Fruit fly (Drosophila melanogaster) whole organism, embryonic: ENCODE data around the gene alien.

Experiments used
- BtbVII ChIP-seq: fragments of 200-800 bp; sonication (Bioruptor generic); optimal IDR thresholded peaks from 3 replicates; lab custom pipeline; 2017; ENCODE audit warnings: missing biosample characterization, mild to moderate bottlenecking, missing genetic modification characterization
- CG1024 ChIP-seq: fragments of 200-800 bp; sonication (Bioruptor generic); IDR thresholded peaks from 2 replicates; pipeline ENCODE4 v1.3.6; 2022; ENCODE audit warnings: missing biosample characterization, missing genetic modification characterization
- CG10979 ChIP-seq: fragments of 200-800 bp; sonication (Bioruptor generic); optimal IDR thresholded peaks from 2 replicates; lab custom pipeline; 2018; ENCODE audit warnings: missing biosample characterization, mild to moderate bottlenecking, missing genetic modification characterization, moderate library complexity
- CG11695 ChIP-seq: fragments of 200-800 bp; sonication (Bioruptor generic); IDR thresholded peaks from 3 replicates; pipeline ENCODE4 v1.3.6; 2022; ENCODE audit warnings: missing biosample characterization, missing genetic modification characterization
- CG12071 ChIP-seq: fragments of 200-800 bp; sonication (Bioruptor generic); optimal IDR thresholded peaks from 3 replicates; lab custom pipeline; 2018; ENCODE audit warnings: missing biosample characterization, mild to moderate bottlenecking, missing genetic modification characterization
- CG12236 ChIP-seq: fragments of 200-800 bp; sonication (Bioruptor generic); optimal IDR thresholded peaks from 2 replicates; lab custom pipeline; 2016; ENCODE audit warnings: missing biosample characterization, missing genetic modification characterization
- CG13624 ChIP-seq: fragments of 200-800 bp; sonication (Bioruptor generic); optimal IDR thresholded peaks from 2 replicates; lab custom pipeline; 2016; ENCODE audit warnings: missing biosample characterization, missing genetic modification characterization
- CG14860 ChIP-seq: fragments of 200-800 bp; sonication (Bioruptor generic); IDR thresholded peaks from 3 replicates; pipeline ENCODE4 v1.3.6; 2022; ENCODE audit warnings: missing biosample characterization, missing genetic modification characterization; ENCODE audit not compliant: partially characterized antibody
- CG1647 ChIP-seq: fragments of 200-800 bp; sonication (Bioruptor generic); optimal IDR thresholded peaks from 3 replicates; lab custom pipeline; 2016; ENCODE audit warnings: missing biosample characterization, missing genetic modification characterization
- CG32532 ChIP-seq: fragments of 200-800 bp; sonication (Bioruptor generic); IDR thresholded peaks from 2 replicates; pipeline ENCODE4 v1.3.6; 2022; ENCODE audit warnings: missing biosample characterization, missing genetic modification characterization
- CG3407 ChIP-seq: fragments of 200-800 bp; sonication (Bioruptor generic); optimal IDR thresholded peaks from 2 replicates; lab custom pipeline; 2018; ENCODE audit warnings: missing biosample characterization, mild to moderate bottlenecking, missing genetic modification characterization
- CG6175 ChIP-seq: fragments of 200-800 bp; sonication (Bioruptor generic); IDR thresholded peaks from 3 replicates; pipeline ENCODE4 v1.3.6; 2022; ENCODE audit warnings: missing biosample characterization, missing genetic modification characterization
- CG6654 ChIP-seq: fragments of 200-800 bp; sonication (Bioruptor generic); optimal IDR thresholded peaks from 2 replicates; lab custom pipeline; 2017; ENCODE audit warnings: missing biosample characterization, mild to moderate bottlenecking, missing genetic modification characterization
- CG7963 ChIP-seq: fragments of 200-800 bp; sonication (Bioruptor generic); IDR thresholded peaks from 3 replicates; pipeline ENCODE4 v1.3.6; 2022; ENCODE audit warnings: missing biosample characterization, missing genetic modification characterization; ENCODE audit not compliant: partially characterized antibody
- CG8765 ChIP-seq: fragments of 200-800 bp; sonication (Bioruptor generic); IDR thresholded peaks from 2 replicates; pipeline ENCODE4 v1.3.6; 2022; ENCODE audit warnings: missing biosample characterization, missing genetic modification characterization
- Chrac-16 ChIP-seq: fragments of 200-800 bp; sonication (Bioruptor generic); optimal IDR thresholded peaks from 3 replicates; lab custom pipeline; 2016; ENCODE audit warnings: missing biosample characterization, missing genetic modification characterization
- Dek ChIP-seq: fragments of 200-800 bp; sonication (Bioruptor generic); optimal IDR thresholded peaks from 3 replicates; lab custom pipeline; 2019; ENCODE audit warnings: missing biosample characterization, mild to moderate bottlenecking, missing genetic modification characterization, moderate library complexity
- Dll ChIP-seq: fragments of 200-800 bp; sonication (Bioruptor generic); IDR thresholded peaks from 4 replicates; pipeline ENCODE4 v1.3.6; 2022; ENCODE audit warnings: missing biosample characterization, missing genetic modification characterization; ENCODE audit not compliant: partially characterized antibody
- Dref ChIP-seq: fragments of 200-800 bp; sonication (Bioruptor generic); IDR thresholded peaks from 2 replicates; pipeline ENCODE4 v1.3.6; 2022; ENCODE audit warnings: missing biosample characterization, missing genetic modification characterization
- Eip74EF ChIP-seq, 2 experiments: fragments of 200-800 bp in 1 of 2; fragments of >200 bp in 1 of 2; sonication (Bioruptor generic) in 1 of 2; optimal IDR thresholded peaks; 2 replicates each; lab custom pipeline; 2017 to 2019; ENCODE audit warnings: missing biosample characterization in 2 of 2, missing genetic modification characterization in 2 of 2, mild to moderate bottlenecking in 1 of 2, moderate library complexity in 1 of 2
- Ets97D ChIP-seq: fragments of 200-800 bp; sonication (Bioruptor generic); optimal IDR thresholded peaks from 3 replicates; lab custom pipeline; 2016; ENCODE audit warnings: missing biosample characterization, missing genetic modification characterization
- Hr3 ChIP-seq: fragments of 200-800 bp; sonication (Bioruptor generic); optimal IDR thresholded peaks from 3 replicates; lab custom pipeline; 2016; ENCODE audit warnings: missing biosample characterization, missing genetic modification characterization
- MESR4 ChIP-seq: fragments of 200-800 bp; sonication (Bioruptor generic); optimal IDR thresholded peaks from 2 replicates; lab custom pipeline; 2018; ENCODE audit warnings: missing biosample characterization, mild to moderate bottlenecking, missing genetic modification characterization, moderate library complexity
- Med ChIP-seq: fragments of 200-800 bp; sonication (Bioruptor generic); peaks from one replicate; lab custom pipeline; 2016; ENCODE audit warnings: missing biosample characterization, missing genetic modification characterization, mild to moderate bottlenecking, inconsistent platforms, moderate library complexity
- Pdp1 ChIP-seq, 2 experiments: fragments of 200-800 bp; sonication (Bioruptor generic); optimal IDR thresholded peaks; 3 replicates each; lab custom pipeline; 2016; ENCODE audit warnings: missing biosample characterization in 2 of 2, missing genetic modification characterization in 2 of 2, mild to moderate bottlenecking in 1 of 2, moderate library complexity in 1 of 2
- Six4 ChIP-seq: fragments of 200-800 bp; sonication (Bioruptor generic); optimal IDR thresholded peaks from 2 replicates; lab custom pipeline; 2016; ENCODE audit warnings: missing biosample characterization, missing genetic modification characterization
- Tbp ChIP-seq: fragments of >200 bp; optimal IDR thresholded peaks from 2 replicates; lab custom pipeline; 2018; ENCODE audit warnings: missing biosample characterization, missing genetic modification characterization
- bbx ChIP-seq: fragments of 200-800 bp; sonication (Bioruptor generic); IDR thresholded peaks from 2 replicates; pipeline ENCODE4 v1.3.6; 2022; ENCODE audit warnings: missing biosample characterization, missing genetic modification characterization; ENCODE audit not compliant: partially characterized antibody
- fd96Cb ChIP-seq: fragments of 200-800 bp; sonication (Bioruptor generic); optimal IDR thresholded peaks from 2 replicates; lab custom pipeline; 2018; ENCODE audit warnings: missing biosample characterization, mild to moderate bottlenecking, missing genetic modification characterization, moderate library complexity
- ftz-f1 ChIP-seq: fragments of 200-800 bp; sonication (Bioruptor generic); optimal IDR thresholded peaks from 2 replicates; lab custom pipeline; 2016; ENCODE audit warnings: missing biosample characterization, missing genetic modification characterization
- hbn ChIP-seq: fragments of 200-800 bp; sonication (Bioruptor generic); IDR thresholded peaks from 2 replicates; pipeline ENCODE4 v1.3.6; 2022; ENCODE audit warnings: missing biosample characterization, missing genetic modification characterization; ENCODE audit not compliant: partially characterized antibody
- lab ChIP-seq: fragments of 200-800 bp; sonication (Bioruptor generic); optimal IDR thresholded peaks from 3 replicates; lab custom pipeline; 2017; ENCODE audit warnings: missing biosample characterization, missing genetic modification characterization, mild to moderate bottlenecking, moderate library complexity, missing genetic modification reagents
- lbe ChIP-seq: fragments of 200-800 bp; sonication (Bioruptor generic); optimal IDR thresholded peaks from 2 replicates; lab custom pipeline; 2016; ENCODE audit warnings: missing biosample characterization, mild to moderate bottlenecking, missing genetic modification characterization
- lilli ChIP-seq: fragments of 200-800 bp; sonication (Bioruptor generic); optimal IDR thresholded peaks from 3 replicates; lab custom pipeline; 2016; ENCODE audit warnings: missing biosample characterization, missing genetic modification characterization
- lola ChIP-seq, 3 experiments: fragments of >200 bp in 2 of 3; fragments of 200-800 bp in 1 of 3; sonication (Bioruptor generic) in 1 of 3; optimal IDR thresholded peaks; 2 replicates each; lab custom pipeline; 2017 to 2019; ENCODE audit warnings: missing biosample characterization in 3 of 3, missing genetic modification characterization in 3 of 3, mild to moderate bottlenecking in 1 of 3, moderate library complexity in 1 of 3
- luna ChIP-seq: fragments of 200-800 bp; sonication (Bioruptor generic); optimal IDR thresholded peaks from 2 replicates; lab custom pipeline; 2016; ENCODE audit warnings: missing biosample characterization, missing genetic modification characterization
- mirr ChIP-seq: fragments of 200-800 bp; sonication (Bioruptor generic); optimal IDR thresholded peaks from 3 replicates; lab custom pipeline; 2018; ENCODE audit warnings: missing biosample characterization, mild to moderate bottlenecking, missing genetic modification characterization
- mld ChIP-seq: fragments of 200-800 bp; sonication (Bioruptor generic); IDR thresholded peaks from 3 replicates; pipeline ENCODE4 v1.3.6; 2022; ENCODE audit warnings: missing biosample characterization, missing genetic modification characterization; ENCODE audit not compliant: partially characterized antibody
- pita ChIP-seq: fragments of 200-800 bp; sonication (Bioruptor generic); optimal IDR thresholded peaks from 2 replicates; lab custom pipeline; 2017; ENCODE audit warnings: missing biosample characterization, mild to moderate bottlenecking, missing genetic modification characterization
- pum ChIP-seq: fragments of 200-800 bp; sonication (Bioruptor generic); optimal IDR thresholded peaks from 2 replicates; lab custom pipeline; 2016; ENCODE audit warnings: missing biosample characterization, missing genetic modification characterization
- schlank ChIP-seq: fragments of 200-800 bp; sonication (Bioruptor generic); optimal IDR thresholded peaks from 2 replicates; lab custom pipeline; 2018; ENCODE audit warnings: missing biosample characterization, mild to moderate bottlenecking, missing genetic modification characterization
- stwl ChIP-seq: fragments of 200-800 bp; sonication (Bioruptor generic); optimal IDR thresholded peaks from 3 replicates; lab custom pipeline; 2018; ENCODE audit warnings: missing biosample characterization, mild to moderate bottlenecking, missing genetic modification characterization, moderate library complexity
- tna ChIP-seq: fragments of 200-800 bp; sonication (Bioruptor generic); IDR thresholded peaks from 2 replicates; pipeline ENCODE4 v1.3.6; 2022; ENCODE audit warnings: missing biosample characterization, missing genetic modification characterization; ENCODE audit not compliant: partially characterized antibody
- twi ChIP-seq: fragments of 200-800 bp; optimal IDR thresholded peaks from 2 replicates; lab custom pipeline; 2019; ENCODE audit warnings: missing biosample characterization, mild to moderate bottlenecking, missing genetic modification characterization, moderate library complexity
- usp ChIP-seq: fragments of >200 bp; optimal IDR thresholded peaks from 2 replicates; lab custom pipeline; 2017; ENCODE audit warnings: missing biosample characterization, missing genetic modification characterization
- vvl ChIP-seq: fragments of 200-800 bp; sonication (Bioruptor generic); IDR thresholded peaks from 2 replicates; pipeline ENCODE4 v1.3.6; 2022; ENCODE audit warnings: missing biosample characterization, missing genetic modification characterization
- zfh2 ChIP-seq: fragments of 200-800 bp; sonication (Bioruptor generic); optimal IDR thresholded peaks from 2 replicates; lab custom pipeline; 2016; ENCODE audit warnings: missing biosample characterization, missing genetic modification characterization

Gene alien

dm6 chr2L:8955597-8956335, 41.4 kb downstream of the alien start (continued):
- TF ChIP-seq CG32532 (GFP tag; lab: Robert Waterston, UW): peak; percentile 46; the same call in 1 of the 2 replicates
- TF ChIP-seq Med (GFP tag; lab: Kevin White, UChicago): peak; percentile 73
- TF ChIP-seq schlank (tag; lab: Kevin White, UChicago): peak; percentile 18
- TF ChIP-seq pum (GFP tag; lab: Kevin White, UChicago): no peak
- no peak for TF ChIP-seq luna (GFP tag; lab: Kevin White, UChicago)
- peak; percentile 3 for TF ChIP-seq lab
- no peak for TF ChIP-seq bbx (GFP tag; lab: Robert Waterston, UW)
- TF ChIP-seq Ets97D: no peak
- peak; percentile 31 for TF ChIP-seq Dek (tag; lab: Kevin White, UChicago)
- TF ChIP-seq mirr (GFP tag; lab: Kevin White, UChicago): peak; percentile 37
- TF ChIP-seq lbe (GFP tag; lab: Kevin White, UChicago): no peak
- peak; percentile 42; the same call in 1 of the 3 replicates for TF ChIP-seq CG11695 (GFP tag; lab: Robert Waterston, UW)
- TF ChIP-seq CG3407 (GFP tag; lab: Kevin White, UChicago): no peak
- no peak for TF ChIP-seq CG12071 (GFP tag; lab: Kevin White, UChicago)
- TF ChIP-seq pita: no peak
- no peak for TF ChIP-seq CG1024 (GFP tag; lab: Robert Waterston, UW)
- TF ChIP-seq CG7963 (GFP tag; lab: Robert Waterston, UW): no peak
- TF ChIP-seq vvl (GFP tag; lab: Robert Waterston, UW): no peak
- TF ChIP-seq tna (GFP tag; lab: Robert Waterston, UW): no peak
- TF ChIP-seq lilli (GFP tag; lab: Kevin White, UChicago): peak; percentile 2
- no peak for TF ChIP-seq stwl (tag; lab: Kevin White, UChicago)
- no peak for TF ChIP-seq Hr3 (GFP tag; lab: Kevin White, UChicago)
- TF ChIP-seq CG12236: no peak
- no peak for TF ChIP-seq CG14860 (GFP tag; lab: Robert Waterston, UW)
- TF ChIP-seq Pdp1 (GFP tag; optimal IDR thresholded peaks at IDR 0.05; lab: Kevin White, UChicago): peak in 1 of 2 experiments; percentile 15
- TF ChIP-seq ftz-f1 (GFP tag; lab: Kevin White, UChicago): no peak

- peak; percentile 37 for TF ChIP-seq CG13624
- TF ChIP-seq CG8765 (GFP tag; lab: Robert Waterston, UW): peak; percentile 56
- TF ChIP-seq Dll (GFP tag; lab: Robert Waterston, UW): no peak
- TF ChIP-seq fd96Cb (tag; lab: Kevin White, UChicago): no peak
- TF ChIP-seq Dref (GFP tag; lab: Robert Waterston, UW): no peak
- no peak for TF ChIP-seq twi
- peak; percentile 27 for TF ChIP-seq CG10979 (tag; lab: Kevin White, UChicago)
- no peak for TF ChIP-seq usp (GFP tag; lab: Kevin White, UChicago)
- TF ChIP-seq Six4: no peak
- TF ChIP-seq zfh2: peak; percentile 37
- no peak for TF ChIP-seq CG6175 (GFP tag; lab: Robert Waterston, UW)
- TF ChIP-seq Eip74EF (GFP tag; optimal IDR thresholded peaks at IDR 0.05; lab: Kevin White, UChicago): no peak
- no peak for TF ChIP-seq CG6654 (GFP tag; lab: Kevin White, UChicago)
- TF ChIP-seq Tbp (GFP tag; lab: Kevin White, UChicago): no peak
- peak in 1 of 3 experiments; percentile 19 for TF ChIP-seq lola (GFP tag; optimal IDR thresholded peaks at IDR 0.05; lab: Kevin White, UChicago)
- TF ChIP-seq CG1647 (GFP tag; lab: Kevin White, UChicago): no peak
- peak; percentile 11 for TF ChIP-seq BtbVII (GFP tag; lab: Kevin White, UChicago)
- no peak for TF ChIP-seq mld (GFP tag; lab: Robert Waterston, UW)
- TF ChIP-seq MESR4 (GFP tag; lab: Kevin White, UChicago): no peak
- no peak for TF ChIP-seq hbn
- peak; percentile 55 for TF ChIP-seq Chrac-16 (GFP tag; lab: Kevin White, UChicago)
Observed at dm6 chr2L:8952194-8953037, 44.8 kb downstream of the alien start.
